Worm (Caenorhabditis elegans) whole organism, L3 larva: ENCODE data around the gene vab-23.
A peak's percentile ranks its signal among the peaks of the same experiment; 100 is the strongest.

ENCODE experiments used
- R02D3.7 ChIP-seq: fragments of 150-350 bp; optimal IDR thresholded peaks from 2 replicates; lab custom pipeline; 2014; ENCODE audit warnings: missing biosample characterization, missing genetic modification characterization
- ZK546.5 ChIP-seq: sonication (generic microtip); optimal IDR thresholded peaks from 2 replicates; lab custom pipeline; 2017; ENCODE audit warnings: missing biosample characterization, missing genetic modification characterization
- aly-2 ChIP-seq: fragments of 150-350 bp; optimal IDR thresholded peaks from 2 replicates; lab custom pipeline; 2014; ENCODE audit warnings: missing biosample characterization, missing genetic modification characterization
- ama-1 ChIP-seq: fragments of 150-350 bp; optimal IDR thresholded peaks from 2 replicates; lab custom pipeline; 2018
- ceh-16 ChIP-seq: sonication (generic microtip); optimal IDR thresholded peaks from 2 replicates; lab custom pipeline; 2017; ENCODE audit warnings: missing biosample characterization, missing genetic modification characterization
- ceh-28 ChIP-seq: fragments of 150-350 bp; optimal IDR thresholded peaks from 2 replicates; lab custom pipeline; 2014; ENCODE audit warnings: missing biosample characterization, missing genetic modification reagents, missing genetic modification characterization
- ceh-82 ChIP-seq: fragments of 150-350 bp; optimal IDR thresholded peaks from 2 replicates; lab custom pipeline; 2014; ENCODE audit warnings: missing biosample characterization, missing genetic modification characterization
- ceh-9 ChIP-seq: sonication (generic microtip); optimal IDR thresholded peaks from 2 replicates; lab custom pipeline; 2018; ENCODE audit warnings: missing biosample characterization, missing genetic modification characterization
- daf-12 ChIP-seq: fragments of 150-350 bp; optimal IDR thresholded peaks from 2 replicates; lab custom pipeline; 2014; ENCODE audit warnings: missing biosample characterization, missing genetic modification reagents, missing genetic modification characterization
- egl-27 ChIP-seq: sonication (generic microtip); optimal IDR thresholded peaks from 4 replicates; lab custom pipeline; 2017; ENCODE audit warnings: missing biosample characterization, missing genetic modification reagents, missing genetic modification characterization
- egl-5 ChIP-seq: fragments of 150-350 bp; optimal IDR thresholded peaks from 2 replicates; lab custom pipeline; 2017; ENCODE audit warnings: missing biosample characterization, missing genetic modification reagents, missing genetic modification characterization, inconsistent platforms
- elt-1 ChIP-seq: fragments of 150-350 bp; optimal IDR thresholded peaks from 2 replicates; lab custom pipeline; 2014; ENCODE audit warnings: missing biosample characterization, missing genetic modification characterization
- elt-2 ChIP-seq: sonication (generic microtip); optimal IDR thresholded peaks from 2 replicates; lab custom pipeline; 2016; ENCODE audit warnings: missing genetic modification reagents, mild to moderate bottlenecking, missing genetic modification characterization, missing compliant biosample characterization
- elt-3 ChIP-seq, 3 experiments: fragments of 150-350 bp in 1 of 3; sonication (generic microtip) in 2 of 3; optimal IDR thresholded peaks; 2 replicates in 2 of 3; 4 replicates in 1 of 3; lab custom pipeline; 2014 to 2017; ENCODE audit warnings: missing biosample characterization in 3 of 3, missing genetic modification characterization in 3 of 3
- eor-1 ChIP-seq, 2 experiments: fragments of 150-350 bp; optimal IDR thresholded peaks; 2 replicates each; lab custom pipeline; 2014 to 2018; ENCODE audit warnings: missing biosample characterization in 2 of 2, missing genetic modification characterization in 2 of 2
- fkh-10 ChIP-seq: sonication (generic microtip); optimal IDR thresholded peaks from 2 replicates; lab custom pipeline; 2017; ENCODE audit warnings: missing biosample characterization, missing genetic modification reagents, missing genetic modification characterization
- fkh-2 ChIP-seq: fragments of 150-350 bp; optimal IDR thresholded peaks from 2 replicates; lab custom pipeline; 2014; ENCODE audit warnings: missing biosample characterization, missing genetic modification reagents, missing genetic modification characterization
- fos-1 ChIP-seq: fragments of 150-350 bp; optimal IDR thresholded peaks from 2 replicates; lab custom pipeline; 2014; ENCODE audit warnings: missing biosample characterization, missing genetic modification characterization
- hmg-11 ChIP-seq: sonication (generic microtip); optimal IDR thresholded peaks from 2 replicates; lab custom pipeline; 2016; ENCODE audit warnings: missing genetic modification characterization, missing compliant biosample characterization
- jun-1 ChIP-seq: fragments of 150-350 bp; optimal IDR thresholded peaks from 2 replicates; lab custom pipeline; 2014; ENCODE audit warnings: missing biosample characterization, missing genetic modification reagents, missing genetic modification characterization
- lin-15B ChIP-seq: fragments of 150-350 bp; optimal IDR thresholded peaks from 2 replicates; lab custom pipeline; 2014; ENCODE audit warnings: missing biosample characterization, missing genetic modification characterization
- lin-39 ChIP-seq: fragments of 150-350 bp; optimal IDR thresholded peaks from 2 replicates; lab custom pipeline; 2018; ENCODE audit warnings: missing biosample characterization, missing genetic modification reagents, missing genetic modification characterization
- lsy-12 ChIP-seq: sonication (generic microtip); optimal IDR thresholded peaks from 2 replicates; lab custom pipeline; 2016; ENCODE audit warnings: mild to moderate bottlenecking, missing genetic modification characterization, missing compliant biosample characterization
- mdl-1 ChIP-seq: fragments of 150-350 bp; optimal IDR thresholded peaks from 2 replicates; lab custom pipeline; 2014; ENCODE audit warnings: missing biosample characterization, missing genetic modification characterization
- mml-1 ChIP-seq: fragments of 150-350 bp; sonication (generic microtip); optimal IDR thresholded peaks from 3 replicates; lab custom pipeline; 2014; ENCODE audit warnings: missing biosample characterization, missing genetic modification characterization
- nfya-1 ChIP-seq: sonication (generic microtip); optimal IDR thresholded peaks from 2 replicates; lab custom pipeline; 2017; ENCODE audit warnings: missing genetic modification characterization, mild to moderate bottlenecking, missing compliant biosample characterization, antibody characterized with exemption, moderate library complexity; ENCODE audit not compliant: insufficient read depth
- nhr-11 ChIP-seq: fragments of 150-350 bp; optimal IDR thresholded peaks from 2 replicates; lab custom pipeline; 2014; ENCODE audit warnings: missing biosample characterization, missing genetic modification characterization
- nhr-12 ChIP-seq: fragments of 150-350 bp; optimal IDR thresholded peaks from 2 replicates; lab custom pipeline; 2014; ENCODE audit warnings: missing biosample characterization, missing genetic modification characterization
- nhr-23 ChIP-seq: fragments of 150-350 bp; optimal IDR thresholded peaks from 2 replicates; lab custom pipeline; 2014; ENCODE audit warnings: missing biosample characterization, missing genetic modification reagents, missing genetic modification characterization
- nhr-25 ChIP-seq: sonication (generic microtip); optimal IDR thresholded peaks from 2 replicates; lab custom pipeline; 2017; ENCODE audit warnings: missing biosample characterization, missing genetic modification characterization
- nhr-43 ChIP-seq: sonication (generic microtip); optimal IDR thresholded peaks from 2 replicates; lab custom pipeline; 2016; ENCODE audit warnings: mild to moderate bottlenecking, missing genetic modification characterization, missing compliant biosample characterization; ENCODE audit not compliant: poor library complexity, severe bottlenecking
- nhr-67 ChIP-seq: fragments of 150-350 bp; optimal IDR thresholded peaks from 2 replicates; lab custom pipeline; 2014; ENCODE audit warnings: missing biosample characterization, missing genetic modification characterization
- nhr-77 ChIP-seq: fragments of 150-350 bp; optimal IDR thresholded peaks from 2 replicates; lab custom pipeline; 2014; ENCODE audit warnings: missing biosample characterization, missing genetic modification characterization
- pha-4 ChIP-seq: fragments of 150-350 bp; optimal IDR thresholded peaks from 2 replicates; lab custom pipeline; 2014; ENCODE audit warnings: missing biosample characterization, missing genetic modification reagents, missing genetic modification characterization
- pqm-1 ChIP-seq: fragments of 150-350 bp; optimal IDR thresholded peaks from 2 replicates; lab custom pipeline; 2017; ENCODE audit warnings: missing biosample characterization, missing genetic modification characterization, inconsistent platforms
- sea-2 ChIP-seq: fragments of 150-350 bp; sonication (generic microtip); optimal IDR thresholded peaks from 4 replicates; lab custom pipeline; 2014; ENCODE audit warnings: missing biosample characterization, missing genetic modification reagents, missing genetic modification characterization
- skn-1 ChIP-seq: fragments of 150-350 bp; optimal IDR thresholded peaks from 2 replicates; lab custom pipeline; 2014; ENCODE audit warnings: missing biosample characterization, missing genetic modification characterization
- snpc-4 ChIP-seq: fragments of 150-350 bp; optimal IDR thresholded peaks from 2 replicates; lab custom pipeline; 2014; ENCODE audit warnings: missing biosample characterization, missing genetic modification characterization
- tbx-2 ChIP-seq: sonication (generic microtip); optimal IDR thresholded peaks from 2 replicates; lab custom pipeline; 2016; ENCODE audit warnings: mild to moderate bottlenecking, missing genetic modification characterization, missing compliant biosample characterization
- unc-39 ChIP-seq: sonication (generic microtip); optimal IDR thresholded peaks from 4 replicates; lab custom pipeline; 2017; ENCODE audit warnings: missing biosample characterization, missing genetic modification characterization
- unc-62 ChIP-seq: fragments of 150-350 bp; sonication (generic microtip); optimal IDR thresholded peaks from 4 replicates; lab custom pipeline; 2014; ENCODE audit warnings: missing biosample characterization, missing genetic modification reagents, missing genetic modification characterization
- ztf-11 ChIP-seq: fragments of 150-350 bp; optimal IDR thresholded peaks from 2 replicates; lab custom pipeline; 2014; ENCODE audit warnings: missing biosample characterization, missing genetic modification characterization
- ztf-4 ChIP-seq: fragments of 150-350 bp; optimal IDR thresholded peaks from 2 replicates; lab custom pipeline; 2014; ENCODE audit warnings: missing biosample characterization, missing genetic modification characterization

Gene vab-23

ce11 chrII:11874674-11875198 lies 26.3 kb downstream of the vab-23 start, which contains the start of the genes npp-3 and top-2:
npp-3 (minus strand) TSS chrII:11874788.
top-2 (plus strand) TSS chrII:11875148.
- no peak for TF ChIP-seq mml-1 (tag; lab: Kevin White, UChicago)
- TF ChIP-seq pqm-1 (tag; lab: Kevin White, UChicago) = peak; percentile 57
- TF ChIP-seq tbx-2 (tag; lab: Kevin White, UChicago) = peak; percentile 75
- TF ChIP-seq nhr-23 (tag; lab: Kevin White, UChicago) = peak; percentile 96
- no peak for TF ChIP-seq elt-3 (tag; optimal IDR thresholded peaks at IDR 0.05; lab: Kevin White, UChicago)
- peak; percentile 75 for TF ChIP-seq elt-1 (tag; lab: Kevin White, UChicago)
- peak; percentile 84 for TF ChIP-seq nhr-43
- peak; percentile 96 for TF ChIP-seq lin-15B (tag; lab: Kevin White, UChicago)
- TF ChIP-seq skn-1 (tag; lab: Kevin White, UChicago) = peak; percentile 93
- TF ChIP-seq unc-62 (GFP tag; lab: Kevin White, UChicago) = peak; percentile 62
- peak; percentile 91 for TF ChIP-seq fkh-10 (GFP tag; lab: Kevin White, UChicago)
- peak; percentile 26 for TF ChIP-seq ZK546.5
- peak; percentile 77 for TF ChIP-seq ceh-82
- TF ChIP-seq lsy-12 = peak; percentile 89
- TF ChIP-seq nfya-1 = peak; percentile 99
- no peak for TF ChIP-seq sea-2 (GFP tag; lab: Kevin White, UChicago)
- no peak for TF ChIP-seq nhr-67 (tag; lab: Kevin White, UChicago)
- no peak for TF ChIP-seq ceh-9
- TF ChIP-seq pha-4 = peak; percentile 98
- peak; percentile 69 for TF ChIP-seq elt-2 (tag; lab: Kevin White, UChicago)
- peak; percentile 85 for TF ChIP-seq ceh-28
- peak; percentile 97 for TF ChIP-seq nhr-25 (tag; lab: Kevin White, UChicago)
- TF ChIP-seq egl-5 = peak; percentile 92
- peak; percentile 75 for TF ChIP-seq ama-1 (lab: Kevin White, UChicago)
- peak; percentile 82 for TF ChIP-seq snpc-4
- peak; percentile 89 for TF ChIP-seq hmg-11 (tag; lab: Kevin White, UChicago)
- TF ChIP-seq R02D3.7 (tag; lab: Kevin White, UChicago) = peak; percentile 93
- peak; percentile 97 for TF ChIP-seq nhr-11 (tag; lab: Kevin White, UChicago)
- no peak for TF ChIP-seq aly-2
- no peak for TF ChIP-seq ceh-16 (tag; lab: Kevin White, UChicago)
- TF ChIP-seq egl-27 (tag; lab: Kevin White, UChicago) = peak; percentile 34
- TF ChIP-seq unc-39 (tag; lab: Kevin White, UChicago) = no peak
- TF ChIP-seq ztf-4 (tag; lab: Kevin White, UChicago) = peak; percentile 41
- TF ChIP-seq lin-39 (tag; lab: Kevin White, UChicago) = peak; percentile 97
- peak; percentile 75 for TF ChIP-seq nhr-77
- TF ChIP-seq jun-1 (tag; lab: Kevin White, UChicago) = peak; percentile 80
- no peak for TF ChIP-seq eor-1 (tag; optimal IDR thresholded peaks at IDR 0.05; lab: Kevin White, UChicago)

ce11 chrII:11868893-11869292 lies 32.1 kb downstream of the vab-23 start:
- TF ChIP-seq ztf-11 (tag; lab: Kevin White, UChicago) (no peak), nhr-12 (no peak), snpc-4 (no peak), nhr-67 (tag; lab: Kevin White, UChicago) (no peak), mdl-1 (tag; lab: Kevin White, UChicago) (no peak), daf-12 (no peak), fos-1 (no peak), nhr-23 (tag; lab: Kevin White, UChicago) (no peak), fkh-2 (no peak), nfya-1 (no peak), ama-1 (lab: Kevin White, UChicago) (no peak), aly-2 (no peak), ceh-9 (no peak), fkh-10 (GFP tag; lab: Kevin White, UChicago) (no peak), ztf-4 (tag; lab: Kevin White, UChicago) (no peak)
